Worm (Caenorhabditis elegans): ENCODE results near the gene C50D2.2.
A peak's percentile ranks its signal among the peaks of the same experiment; 100 is the strongest.
"Not testable (repeated sequence)": the region's sequence is repeated elsewhere in the genome, so short reads cannot be mapped to it uniquely, and the experiment has no call there.

C50D2.2 gene

ce11 chrII:87937-88336, 21.0 kb upstream of the C50D2.2 start:
- TF ChIP-seq ahr-1 (tag; optimal IDR thresholded peaks at IDR 0.05): no peak
- TF ChIP-seq ceh-24 (tag; optimal IDR thresholded peaks at IDR 0.05): no peak
- TF ChIP-seq hlh-15 (tag; optimal IDR thresholded peaks at IDR 0.05): no peak
- no peak for TF ChIP-seq ama-1 (optimal IDR thresholded peaks at IDR 0.05)
- TF ChIP-seq dve-1 (tag; optimal IDR thresholded peaks at IDR 0.05): no peak
- TF ChIP-seq C08G9.2 (tag; optimal IDR thresholded peaks at IDR 0.05): no peak
- no peak for TF ChIP-seq dmd-4 (tag; optimal IDR thresholded peaks at IDR 0.05; ENCODE audit: borderline replicate concordance)
- no peak for TF ChIP-seq fkh-6 (tag; optimal IDR thresholded peaks at IDR 0.05)
- no peak for TF ChIP-seq elt-4 (tag; optimal IDR thresholded peaks at IDR 0.05)
- no peak for TF ChIP-seq tbx-2 (tag; optimal IDR thresholded peaks at IDR 0.05)
- TF ChIP-seq hlh-8 (tag; optimal IDR thresholded peaks at IDR 0.05): no peak
- no peak for TF ChIP-seq fkh-10 (GFP tag; optimal IDR thresholded peaks at IDR 0.05)
- no peak for TF ChIP-seq sox-2 (GFP tag; IDR thresholded peaks at IDR 0.05)
- no peak for TF ChIP-seq pha-4 (tag; optimal IDR thresholded peaks at IDR 0.05)

- no peak for TF ChIP-seq zip-5 (tag; optimal IDR thresholded peaks at IDR 0.05)
Observed at ce11 chrII:91419-91818, 17.5 kb upstream of the C50D2.2 start, which contains the start of gene mcat-1. TSS of gene mcat-1 (minus strand) at chrII:91519.

ce11 chrII:95177-95576, 13.8 kb upstream of the C50D2.2 start, which contains the start of gene C50D2.7:
TSS of gene C50D2.7 (minus strand) at chrII:95277.
- TF ChIP-seq ceh-48 (tag; optimal IDR thresholded peaks at IDR 0.05) (no peak), sdc-2 (tag; optimal IDR thresholded peaks at IDR 0.05) (no peak), pqm-1 (tag; optimal IDR thresholded peaks at IDR 0.05) (no peak), tbx-7 (tag; optimal IDR thresholded peaks at IDR 0.05) (no peak), pha-4 (tag; optimal IDR thresholded peaks at IDR 0.05) (no peak)

- no peak for TF ChIP-seq che-1 (tag; optimal IDR thresholded peaks at IDR 0.05)
- no peak for TF ChIP-seq unc-3 (GFP tag; conservative IDR thresholded peaks at IDR 0.05)
- peak; percentile 76 for TF ChIP-seq unc-3 (tag; optimal IDR thresholded peaks at IDR 0.05)
- no peak for TF ChIP-seq F13H6.1 (tag; optimal IDR thresholded peaks at IDR 0.05)
- TF ChIP-seq pha-4 (tag; optimal IDR thresholded peaks at IDR 0.05): no peak
- TF ChIP-seq unc-42 (tag; optimal IDR thresholded peaks at IDR 0.05): peak; percentile 30
- peak; percentile 14 for TF ChIP-seq pax-1 (tag; optimal IDR thresholded peaks at IDR 0.05)
- TF ChIP-seq elt-2 (tag; optimal IDR thresholded peaks at IDR 0.05): peak; percentile 43
- peak; percentile 12 for TF ChIP-seq unc-55 (GFP tag; optimal IDR thresholded peaks at IDR 0.05)
Observed at ce11 chrII:97992-98763, 10.8 kb upstream of the C50D2.2 start, which contains the start of the genes luc-7L3 and sftb-6. TSS of gene luc-7L3 (minus strand) at chrII:98027. TSS of gene sftb-6 (plus strand) at chrII:98404.

ce11 chrII:98894-99293, 10.1 kb upstream of the C50D2.2 start, which contains the start of gene C50D2.10:
TSS of gene C50D2.10 (plus strand) at chrII:99138.
- not testable (repeated sequence) for TF ChIP-seq tbx-7 (tag; optimal IDR thresholded peaks at IDR 0.05); nhr-232 (tag; optimal IDR thresholded peaks at IDR 0.05); T23F11.4 (GFP tag; optimal IDR thresholded peaks at IDR 0.05)

- TF ChIP-seq nfya-1 (tag; optimal IDR thresholded peaks at IDR 0.05) (no peak), elt-4 (tag; optimal IDR thresholded peaks at IDR 0.05) (no peak), pha-4 (tag; optimal IDR thresholded peaks at IDR 0.05) (no peak), ceh-22 (tag; optimal IDR thresholded peaks at IDR 0.05) (no peak)
Observed at ce11 chrII:101176-101575, 7.8 kb upstream of the C50D2.2 start.

All from whole organism, late embryonic.